Fruit fly (Drosophila melanogaster) whole organism, embryonic: Measurements from ENCODE around the gene CG32845.

Source experiments
- Adf1 ChIP-seq: fragments of 200-800 bp; sonication (Bioruptor generic); IDR thresholded peaks from 2 replicates; pipeline ENCODE4 v1.3.6; 2022; ENCODE audit warnings: missing biosample characterization, missing genetic modification characterization
- Atf6 ChIP-seq: fragments of 200-800 bp; sonication (Bioruptor generic); IDR thresholded peaks from 2 replicates; pipeline ENCODE4 v1.3.6; 2022; ENCODE audit warnings: missing biosample characterization, missing genetic modification characterization
- CG11456 ChIP-seq: fragments of 200-800 bp; sonication (Bioruptor generic); IDR thresholded peaks from 3 replicates; pipeline ENCODE4 v1.3.6; 2022; ENCODE audit warnings: missing biosample characterization, missing genetic modification characterization
- CG12769 ChIP-seq: fragments of 200-800 bp; sonication (Bioruptor generic); optimal IDR thresholded peaks from 2 replicates; lab custom pipeline; 2019; ENCODE audit warnings: missing biosample characterization, mild to moderate bottlenecking, missing genetic modification characterization, moderate library complexity
- CG14050 ChIP-seq: fragments of 200-800 bp; sonication (Bioruptor generic); IDR thresholded peaks from 3 replicates; pipeline ENCODE4 v1.3.6; 2022; ENCODE audit warnings: missing biosample characterization, missing genetic modification characterization
- CG14710 ChIP-seq: fragments of 200-800 bp; sonication (Bioruptor generic); optimal IDR thresholded peaks from 3 replicates; lab custom pipeline; 2019; ENCODE audit warnings: missing biosample characterization, mild to moderate bottlenecking, missing genetic modification characterization, moderate library complexity
- CG16863 ChIP-seq: fragments of 200-800 bp; sonication (Bioruptor generic); optimal IDR thresholded peaks from 3 replicates; lab custom pipeline; 2016; ENCODE audit warnings: missing biosample characterization, missing genetic modification characterization
- CG17802 ChIP-seq: fragments of 200-800 bp; sonication (Bioruptor generic); optimal IDR thresholded peaks from 2 replicates; lab custom pipeline; 2018; ENCODE audit warnings: missing biosample characterization, mild to moderate bottlenecking, missing genetic modification characterization, moderate library complexity
- CG2678 ChIP-seq: fragments of 200-800 bp; sonication (Bioruptor generic); optimal IDR thresholded peaks from 3 replicates; lab custom pipeline; 2019; ENCODE audit warnings: missing biosample characterization, mild to moderate bottlenecking, missing genetic modification characterization, moderate library complexity
- CG31365 ChIP-seq: fragments of 200-800 bp; sonication (Bioruptor generic); optimal IDR thresholded peaks from 2 replicates; lab custom pipeline; 2018; ENCODE audit warnings: missing biosample characterization, mild to moderate bottlenecking, missing genetic modification characterization
- CG34376 ChIP-seq: fragments of 200-800 bp; sonication (Bioruptor generic); optimal IDR thresholded peaks from 2 replicates; lab custom pipeline; 2018; ENCODE audit warnings: missing biosample characterization, mild to moderate bottlenecking, missing genetic modification characterization
- CG7372 ChIP-seq: fragments of 200-800 bp; sonication (Bioruptor generic); IDR thresholded peaks from 2 replicates; pipeline ENCODE4 v1.3.6; 2022; ENCODE audit warnings: missing biosample characterization, missing genetic modification characterization
- CG8359 ChIP-seq: fragments of 200-800 bp; sonication (Bioruptor generic); optimal IDR thresholded peaks from 2 replicates; lab custom pipeline; 2017; ENCODE audit warnings: missing biosample characterization, mild to moderate bottlenecking, missing genetic modification characterization, borderline replicate concordance
- CoRest ChIP-seq: fragments of 200-800 bp; sonication (Bioruptor generic); optimal IDR thresholded peaks from 3 replicates; lab custom pipeline; 2018; ENCODE audit warnings: missing biosample characterization, mild to moderate bottlenecking, missing genetic modification characterization, moderate library complexity
- Deaf1 ChIP-seq: fragments of 200-800 bp; optimal IDR thresholded peaks from 3 replicates; lab custom pipeline; 2019; ENCODE audit warnings: missing biosample characterization, mild to moderate bottlenecking, missing genetic modification characterization, moderate library complexity
- Dip2 ChIP-seq: fragments of 200-800 bp; sonication (Bioruptor generic); IDR thresholded peaks from 2 replicates; pipeline ENCODE4 v1.3.6; 2022; ENCODE audit warnings: missing biosample characterization, missing genetic modification characterization
- ERR ChIP-seq: fragments of 200-800 bp; sonication (Bioruptor generic); optimal IDR thresholded peaks from 2 replicates; lab custom pipeline; 2016; ENCODE audit warnings: missing biosample characterization, missing genetic modification characterization
- Elba2 ChIP-seq: fragments of 200-800 bp; sonication (Bioruptor generic); optimal IDR thresholded peaks from 3 replicates; lab custom pipeline; 2016; ENCODE audit warnings: missing biosample characterization, missing genetic modification characterization
- Gug ChIP-seq: fragments of 200-800 bp; sonication (Bioruptor generic); IDR thresholded peaks from 4 replicates; pipeline ENCODE4 v1.3.6; 2022; ENCODE audit warnings: missing biosample characterization, missing genetic modification characterization
- Hr51 ChIP-seq, 2 experiments: fragments of 200-800 bp; sonication (Bioruptor generic); optimal IDR thresholded peaks; 2 replicates in 1 of 2; 3 replicates in 1 of 2; lab custom pipeline; 2016 to 2018; ENCODE audit warnings: missing biosample characterization in 2 of 2, missing genetic modification characterization in 2 of 2, mild to moderate bottlenecking in 1 of 2, moderate library complexity in 1 of 2
- Hr78 ChIP-seq, 2 experiments: fragments of 200-800 bp in 1 of 2; fragments of >200 bp in 1 of 2; sonication (Bioruptor generic) in 1 of 2; optimal IDR thresholded peaks; 2 replicates each; lab custom pipeline; 2017 to 2019; ENCODE audit warnings: missing biosample characterization in 2 of 2, missing genetic modification characterization in 2 of 2, mild to moderate bottlenecking in 1 of 2, moderate library complexity in 1 of 2
- Kr ChIP-seq: fragments of 200-800 bp; sonication (Bioruptor generic); optimal IDR thresholded peaks from 2 replicates; lab custom pipeline; 2017; ENCODE audit warnings: missing biosample characterization, mild to moderate bottlenecking, missing genetic modification characterization
- Mes4 ChIP-seq: fragments of 200-800 bp; sonication (Bioruptor generic); optimal IDR thresholded peaks from 2 replicates; lab custom pipeline; 2016; ENCODE audit warnings: missing biosample characterization, missing genetic modification characterization
- NC2α ChIP-seq: fragments of 200-800 bp; sonication (Bioruptor generic); optimal IDR thresholded peaks from 2 replicates; lab custom pipeline; 2016; ENCODE audit warnings: missing biosample characterization, missing genetic modification characterization
- PHDP ChIP-seq: fragments of 200-800 bp; sonication (Bioruptor generic); optimal IDR thresholded peaks from 3 replicates; lab custom pipeline; 2018; ENCODE audit warnings: missing biosample characterization, mild to moderate bottlenecking, missing genetic modification characterization, moderate library complexity
- Sry-β ChIP-seq: fragments of 200-800 bp; sonication (Bioruptor generic); optimal IDR thresholded peaks from 2 replicates; lab custom pipeline; 2018; ENCODE audit warnings: missing biosample characterization, mild to moderate bottlenecking, missing genetic modification characterization, moderate library complexity
- TFAM ChIP-seq: fragments of 200-800 bp; sonication (Bioruptor generic); optimal IDR thresholded peaks from 2 replicates; lab custom pipeline; 2017; ENCODE audit warnings: missing biosample characterization, missing genetic modification characterization, inconsistent platforms
- al ChIP-seq: fragments of 200-800 bp; sonication (Bioruptor generic); IDR thresholded peaks from 2 replicates; pipeline ENCODE4 v1.3.6; 2022; ENCODE audit warnings: missing biosample characterization, missing genetic modification characterization
- amos ChIP-seq: fragments of 200-800 bp; sonication (Bioruptor generic); IDR thresholded peaks from 2 replicates; pipeline ENCODE4 v1.3.6; 2022; ENCODE audit warnings: missing biosample characterization, missing genetic modification characterization; ENCODE audit not compliant: partially characterized antibody
- aop ChIP-seq: fragments of 200-800 bp; sonication (Bioruptor generic); IDR thresholded peaks from 2 replicates; pipeline ENCODE4 v1.3.6; 2022; ENCODE audit warnings: missing biosample characterization, missing genetic modification characterization
- bbx ChIP-seq: fragments of 200-800 bp; sonication (Bioruptor generic); IDR thresholded peaks from 2 replicates; pipeline ENCODE4 v1.3.6; 2022; ENCODE audit warnings: missing biosample characterization, missing genetic modification characterization; ENCODE audit not compliant: partially characterized antibody
- btn ChIP-seq: fragments of 200-800 bp; sonication (Bioruptor generic); optimal IDR thresholded peaks from 2 replicates; lab custom pipeline; 2016; ENCODE audit warnings: missing biosample characterization, missing genetic modification characterization
- cato ChIP-seq: fragments of 200-800 bp; sonication (Bioruptor generic); optimal IDR thresholded peaks from 2 replicates; lab custom pipeline; 2016; ENCODE audit warnings: missing biosample characterization, missing genetic modification characterization, borderline replicate concordance
- chinmo ChIP-seq: fragments of 200-800 bp; sonication (Bioruptor generic); IDR thresholded peaks from 4 replicates; pipeline ENCODE4 v1.3.6; 2022; ENCODE audit warnings: missing biosample characterization, missing genetic modification characterization; ENCODE audit not compliant: partially characterized antibody
- crc ChIP-seq: fragments of 200-800 bp; sonication (Bioruptor generic); optimal IDR thresholded peaks from 2 replicates; lab custom pipeline; 2016; ENCODE audit warnings: missing biosample characterization, missing genetic modification characterization
- crol ChIP-seq: fragments of 200-800 bp; sonication (Bioruptor generic); IDR thresholded peaks from 2 replicates; pipeline ENCODE4 v1.3.6; 2022; ENCODE audit warnings: missing biosample characterization, missing genetic modification characterization
- gsb-n ChIP-seq: fragments of 200-800 bp; sonication (Bioruptor generic); optimal IDR thresholded peaks from 3 replicates; lab custom pipeline; 2018; ENCODE audit warnings: missing biosample characterization, mild to moderate bottlenecking, missing genetic modification characterization
- h ChIP-seq: fragments of >200 bp; optimal IDR thresholded peaks from 2 replicates; lab custom pipeline; 2017
- kah ChIP-seq: fragments of 200-800 bp; sonication (Bioruptor generic); optimal IDR thresholded peaks from 2 replicates; lab custom pipeline; 2018; ENCODE audit warnings: missing biosample characterization, mild to moderate bottlenecking, missing genetic modification characterization
- org-1 ChIP-seq: fragments of 200-800 bp; sonication (Bioruptor generic); optimal IDR thresholded peaks from 2 replicates; lab custom pipeline; 2017; ENCODE audit warnings: missing biosample characterization, missing genetic modification characterization
- pfk ChIP-seq: fragments of 200-800 bp; sonication (Bioruptor generic); optimal IDR thresholded peaks from 2 replicates; lab custom pipeline; 2018; ENCODE audit warnings: missing biosample characterization, mild to moderate bottlenecking, missing genetic modification characterization, moderate library complexity
- prd ChIP-seq, 3 experiments: fragments of >200 bp in 2 of 3; fragments of 200-800 bp in 1 of 3; sonication (Bioruptor generic) in 1 of 3; optimal IDR thresholded peaks in 2 of 3; IDR thresholded peaks in 1 of 3; 2 replicates in 2 of 3; 3 replicates in 1 of 3; pipeline versions ENCODE4 v1.3.6 to Lab custom; 2017 to 2022; ENCODE audit warnings: missing biosample characterization in 1 of 3, missing genetic modification characterization in 1 of 3
- pros ChIP-seq: fragments of 200-800 bp; sonication (Bioruptor generic); optimal IDR thresholded peaks from 3 replicates; lab custom pipeline; 2019; ENCODE audit warnings: missing biosample characterization, mild to moderate bottlenecking, missing genetic modification characterization, moderate library complexity
- rib ChIP-seq: fragments of 200-800 bp; sonication (Bioruptor generic); IDR thresholded peaks from 2 replicates; pipeline ENCODE4 v1.3.6; 2022; ENCODE audit warnings: missing biosample characterization, missing genetic modification characterization
- salm ChIP-seq: fragments of 200-800 bp; sonication (Bioruptor generic); optimal IDR thresholded peaks from 2 replicates; lab custom pipeline; 2018; ENCODE audit warnings: missing biosample characterization, mild to moderate bottlenecking, missing genetic modification characterization
- sens ChIP-seq: fragments of 200-800 bp; sonication (Bioruptor generic); peaks from one replicate; lab custom pipeline; 2016; ENCODE audit warnings: missing biosample characterization, missing genetic modification characterization
- so ChIP-seq: fragments of 200-800 bp; sonication (Bioruptor generic); IDR thresholded peaks from 3 replicates; pipeline ENCODE4 v1.3.6; 2022; ENCODE audit warnings: missing biosample characterization, missing genetic modification characterization
- tio ChIP-seq: fragments of 200-800 bp; sonication (Bioruptor generic); optimal IDR thresholded peaks from 2 replicates; lab custom pipeline; 2017; ENCODE audit warnings: missing biosample characterization, missing genetic modification characterization, inconsistent platforms
- tx ChIP-seq: fragments of 200-800 bp; sonication (Bioruptor generic); optimal IDR thresholded peaks from 2 replicates; lab custom pipeline; 2016; ENCODE audit warnings: missing biosample characterization, missing genetic modification characterization
- zen ChIP-seq: fragments of 200-800 bp; sonication (Bioruptor generic); optimal IDR thresholded peaks from 3 replicates; lab custom pipeline; 2018; ENCODE audit warnings: missing biosample characterization, mild to moderate bottlenecking, missing genetic modification characterization, moderate library complexity

CG32845 gene

dm6 chr3L:299952-300605 is 26.9 kb upstream of the CG32845 start (continued):
- TF ChIP-seq CG2678 (tag; lab: Kevin White, UChicago) (no peak), cato (GFP tag; lab: Kevin White, UChicago) (no peak), CG17802 (no peak), crol (peak; percentile 60), Adf1 (GFP tag; lab: Robert Waterston, UW) (peak; percentile 21; the same call in 1 of the 2 replicates), bbx (GFP tag; lab: Robert Waterston, UW) (no peak), al (no peak), Sry-β (GFP tag; lab: Kevin White, UChicago) (no peak), tio (no peak), Elba2 (GFP tag; lab: Kevin White, UChicago) (no peak), sens (GFP tag; lab: Kevin White, UChicago) (no peak), CG14050 (no peak), CG8359 (no peak), CG34376 (GFP tag; lab: Kevin White, UChicago) (peak; percentile 98), CG31365 (tag; lab: Kevin White, UChicago) (no peak), CG7372 (GFP tag; lab: Robert Waterston, UW) (no peak), Mes4 (GFP tag; lab: Kevin White, UChicago) (no peak), h (no peak), ERR (peak; percentile 15), aop (GFP tag; lab: Robert Waterston, UW) (no peak), pros (GFP tag; lab: Kevin White, UChicago) (no peak), CG12769 (tag; lab: Kevin White, UChicago) (no peak), CoRest (tag; lab: Kevin White, UChicago) (no peak), crc (no peak), btn (no peak), kah (no peak), Atf6 (GFP tag; lab: Robert Waterston, UW) (no peak), amos (GFP tag; lab: Robert Waterston, UW) (no peak; the same call in 1 of the 2 replicates), chinmo (GFP tag; lab: Robert Waterston, UW) (peak; percentile 82; the same call in 1 of the 4 replicates), salm (no peak), zen (tag; lab: Kevin White, UChicago) (peak; percentile 20), Hr78 (GFP tag; optimal IDR thresholded peaks at IDR 0.05; lab: Kevin White, UChicago) (no peak), Kr (GFP tag; lab: Kevin White, UChicago) (no peak), CG14710 (tag; lab: Kevin White, UChicago) (no peak), TFAM (GFP tag; lab: Kevin White, UChicago) (no peak), CG16863 (GFP tag; lab: Kevin White, UChicago) (no peak), NC2α (GFP tag; lab: Kevin White, UChicago) (no peak), gsb-n (tag; lab: Kevin White, UChicago) (no peak), pfk (GFP tag; lab: Kevin White, UChicago) (no peak), tx (GFP tag; lab: Kevin White, UChicago) (no peak), prd (optimal IDR thresholded peaks at IDR 0.05; lab: Kevin White, UChicago) (no peak), prd (GFP tag; IDR thresholded peaks at IDR 0.05; lab: Robert Waterston, UW) (no peak), Deaf1 (tag; lab: Kevin White, UChicago) (peak; percentile 51), org-1 (GFP tag; lab: Kevin White, UChicago) (no peak), rib (GFP tag; lab: Robert Waterston, UW) (no peak), Dip2 (GFP tag; lab: Robert Waterston, UW) (no peak), so (GFP tag; lab: Robert Waterston, UW) (0 out of 3 replicates have a peak, but pooled peaks have one; percentile 33), Hr51 (GFP tag; optimal IDR thresholded peaks at IDR 0.05; lab: Kevin White, UChicago) (no peak), CG11456 (GFP tag; lab: Robert Waterston, UW) (no peak), PHDP (tag; lab: Kevin White, UChicago) (no peak), Gug (GFP tag; lab: Robert Waterston, UW) (no peak)
